Worm (Caenorhabditis elegans) whole organism, mixed stage, embryonic: ENCODE results near the gene unc-69.

ENCODE experiments used
- nhr-76 ChIP-seq: sonication (generic microtip); optimal IDR thresholded peaks from 2 replicates; lab custom pipeline; 2017; ENCODE audit warnings: missing biosample characterization, missing genetic modification characterization
- snpc-4 ChIP-seq: fragments of 150-350 bp; optimal IDR thresholded peaks from 2 replicates; lab custom pipeline; 2014; ENCODE audit warnings: missing biosample characterization, missing genetic modification characterization
- unc-39 ChIP-seq: fragments of 150-350 bp; optimal IDR thresholded peaks from 2 replicates; lab custom pipeline; 2014; ENCODE audit warnings: missing biosample characterization, missing genetic modification characterization
- ztf-11 ChIP-seq: fragments of 150-350 bp; optimal IDR thresholded peaks from 2 replicates; lab custom pipeline; 2014; ENCODE audit warnings: missing biosample characterization, missing genetic modification characterization

ce11 chrIII:10318755-10319154, at the start of gene unc-69:
- TF ChIP-seq ztf-11 (no peak), nhr-76 (tag; lab: Kevin White, UChicago) (no peak), unc-39 (no peak), snpc-4 (tag; lab: Kevin White, UChicago) (no peak)
